Comparison of ENCODE assay signal across 5 fruit fly cellular contexts in the genomic region with DNA sequence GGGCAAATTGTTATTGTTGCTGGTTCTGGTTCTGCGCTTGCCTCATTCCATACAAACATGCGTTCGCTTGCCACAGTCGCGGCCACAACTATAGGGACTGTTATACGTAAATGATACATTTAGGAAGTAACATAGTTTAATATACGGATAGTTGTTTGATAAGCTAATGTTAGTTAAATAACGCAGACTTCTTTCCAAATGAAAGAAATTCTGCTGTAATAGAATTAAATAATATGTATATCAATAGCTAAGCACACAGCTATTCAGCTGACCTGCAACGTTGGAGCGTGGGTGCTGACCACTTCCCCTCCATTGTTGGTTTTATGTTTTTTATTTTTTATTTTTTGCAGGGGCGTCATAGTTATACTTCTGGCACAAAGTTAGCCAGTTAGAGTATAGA.
TF ChIP-seq lines count a peak whose summit lies in the region.

No protein-coding gene starts in this region.

- TF ChIP-seq CTCF in whole organism, embryonic (GFP tag; optimal IDR thresholded peaks at IDR 0.05; lab: Kevin White, UChicago): no peak

TF ChIP-seq in whole organism, adult, 20 proteins besides CTCF, POLR2A, EP300 and RAD21 (continues in another document):
- TF ChIP-seq CG11617 (GFP tag; optimal IDR thresholded peaks at IDR 0.05; lab: Kevin White, UChicago) (peak; percentile 44), cnc (optimal IDR thresholded peaks at IDR 0.05; lab: Kevin White, UChicago) (peak in 1 of 2 experiments; percentile 14), kay (GFP tag; lab: Kevin White, UChicago; ENCODE audit: borderline replicate concordance) (no peak), Clk (GFP tag; optimal IDR thresholded peaks at IDR 0.05; lab: Kevin White, UChicago) (peak; percentile 25), Mnt (GFP tag; optimal IDR thresholded peaks at IDR 0.05; lab: Kevin White, UChicago) (peak; percentile 5), Hr96 (GFP tag; optimal IDR thresholded peaks at IDR 0.05; lab: Kevin White, UChicago) (no peak), CG7101 (tag; optimal IDR thresholded peaks at IDR 0.05; lab: Kevin White, UChicago) (peak; percentile 58), toe (GFP tag; optimal IDR thresholded peaks at IDR 0.05; lab: Kevin White, UChicago) (no peak), CG33017 (tag; optimal IDR thresholded peaks at IDR 0.05; lab: Kevin White, UChicago) (peak; percentile 75), ovo (GFP tag; optimal IDR thresholded peaks at IDR 0.05; lab: Kevin White, UChicago) (no peak), tj (GFP tag; optimal IDR thresholded peaks at IDR 0.05; lab: Kevin White, UChicago) (peak; percentile 30), Crg-1 (GFP tag; optimal IDR thresholded peaks at IDR 0.05; lab: Kevin White, UChicago) (no peak), cic (GFP tag; optimal IDR thresholded peaks at IDR 0.05; lab: Kevin White, UChicago) (no peak), CG14711 (tag; optimal IDR thresholded peaks at IDR 0.05; lab: Kevin White, UChicago) (peak; percentile 53), bab1 (GFP tag; optimal IDR thresholded peaks at IDR 0.05; lab: Kevin White, UChicago) (peak; percentile 6), CG5204 (GFP tag; optimal IDR thresholded peaks at IDR 0.05; lab: Kevin White, UChicago) (no peak), CG7045 (GFP tag; optimal IDR thresholded peaks at IDR 0.05; lab: Kevin White, UChicago) (peak; percentile 69)

TF ChIP-seq in whole organism, embryonic, 481 proteins besides CTCF, POLR2A, EP300 and RAD21 (continues in another document):
- TF ChIP-seq CG11696 (GFP tag; IDR thresholded peaks at IDR 0.05; lab: Robert Waterston, UW): peak; percentile 88
- no peak for TF ChIP-seq Mad (GFP tag; optimal IDR thresholded peaks at IDR 0.05; lab: Kevin White, UChicago)
- TF ChIP-seq Hmx (GFP tag; optimal IDR thresholded peaks at IDR 0.05; lab: Kevin White, UChicago): no peak
- TF ChIP-seq ro (GFP tag; IDR thresholded peaks at IDR 0.05; lab: Robert Waterston, UW): no peak
- TF ChIP-seq slp2 (GFP tag; optimal IDR thresholded peaks at IDR 0.05; lab: Kevin White, UChicago): no peak
- TF ChIP-seq sd (tag; optimal IDR thresholded peaks at IDR 0.05; lab: Kevin White, UChicago): no peak
- TF ChIP-seq CG17328 (GFP tag; IDR thresholded peaks at IDR 0.05; lab: Robert Waterston, UW): peak; percentile 61
- no peak for TF ChIP-seq z (GFP tag; IDR thresholded peaks at IDR 0.05; lab: Robert Waterston, UW)
- peak; percentile 34 to 57 for TF ChIP-seq bsh (GFP tag; optimal IDR thresholded peaks at IDR 0.05; lab: Kevin White, UChicago)
- no peak for TF ChIP-seq CG8089 (GFP tag; optimal IDR thresholded peaks at IDR 0.05; lab: Kevin White, UChicago)
- TF ChIP-seq sna (GFP tag; IDR thresholded peaks at IDR 0.05; lab: Robert Waterston, UW; ENCODE audit: partially characterized antibody): no peak
- TF ChIP-seq CG9727 (GFP tag; optimal IDR thresholded peaks at IDR 0.05; lab: Kevin White, UChicago): peak; percentile 17
- no peak for TF ChIP-seq CG9876 (GFP tag; optimal IDR thresholded peaks at IDR 0.05; lab: Kevin White, UChicago)
- peak; percentile 27; the same call in 1 of the 2 replicates for TF ChIP-seq sob (GFP tag; IDR thresholded peaks at IDR 0.05; lab: Robert Waterston, UW)
- peak; percentile 67 for TF ChIP-seq danr (GFP tag; IDR thresholded peaks at IDR 0.05; lab: Robert Waterston, UW)
- 0 out of 3 replicates have a peak, but pooled peaks have one; percentile 26 for TF ChIP-seq C15 (GFP tag; IDR thresholded peaks at IDR 0.05; lab: Robert Waterston, UW)
- TF ChIP-seq CG11723 (GFP tag; optimal IDR thresholded peaks at IDR 0.05; lab: Kevin White, UChicago): peak; percentile 5
- no peak for TF ChIP-seq Mes4 (GFP tag; optimal IDR thresholded peaks at IDR 0.05; lab: Kevin White, UChicago)

TF ChIP-seq in whole organism, prepupa, 60 proteins besides CTCF, POLR2A, EP300 and RAD21 (continues in another document):
- TF ChIP-seq Lpt (GFP tag; optimal IDR thresholded peaks at IDR 0.05; lab: Kevin White, UChicago) (peak; percentile 71), CG4318 (GFP tag; optimal IDR thresholded peaks at IDR 0.05; lab: Kevin White, UChicago) (no peak), CG6854 (GFP tag; optimal IDR thresholded peaks at IDR 0.05; lab: Kevin White, UChicago) (no peak), ss (GFP tag; optimal IDR thresholded peaks at IDR 0.05; lab: Kevin White, UChicago) (peak in 1 of 2 experiments; percentile 52), CG3032 (tag; optimal IDR thresholded peaks at IDR 0.05; lab: Kevin White, UChicago) (peak; percentile 36), Hr4 (GFP tag; optimal IDR thresholded peaks at IDR 0.05; lab: Kevin White, UChicago) (peak; percentile 76), Eip75B (GFP tag; optimal IDR thresholded peaks at IDR 0.05; lab: Kevin White, UChicago) (peak; percentile 63), Smox (GFP tag; optimal IDR thresholded peaks at IDR 0.05; lab: Kevin White, UChicago) (peak; percentile 23), Hr39 (GFP tag; optimal IDR thresholded peaks at IDR 0.05; lab: Kevin White, UChicago) (peak; percentile 39), CG11294 (GFP tag; IDR thresholded peaks at IDR 0.05; lab: Robert Waterston, UW) (peak; percentile 47; the same call in 1 of the 2 replicates), CG8632 (GFP tag; optimal IDR thresholded peaks at IDR 0.05; lab: Kevin White, UChicago) (no peak), CG6163 (GFP tag; IDR thresholded peaks at IDR 0.05; lab: Robert Waterston, UW) (peak; percentile 83), Sox15 (GFP tag; optimal IDR thresholded peaks at IDR 0.05; lab: Kevin White, UChicago) (peak; percentile 2), Ets21C (GFP tag; optimal IDR thresholded peaks at IDR 0.05; lab: Kevin White, UChicago) (peak; percentile 3), acj6 (GFP tag; optimal IDR thresholded peaks at IDR 0.05; lab: Kevin White, UChicago) (peak; percentile 54), fd59A (GFP tag; optimal IDR thresholded peaks at IDR 0.05; lab: Kevin White, UChicago) (peak; percentile 37), CG34406 (GFP tag; optimal IDR thresholded peaks at IDR 0.05; lab: Kevin White, UChicago) (peak; percentile 44), topi (GFP tag; optimal IDR thresholded peaks at IDR 0.05; lab: Kevin White, UChicago) (peak; percentile 32)

TF ChIP-seq in whole organism, pupa, 21 proteins besides CTCF, POLR2A, EP300 and RAD21 (continues in another document):
- no peak for TF ChIP-seq EcR (GFP tag; optimal IDR thresholded peaks at IDR 0.05; lab: Kevin White, UChicago)
- TF ChIP-seq CG8301 (tag; optimal IDR thresholded peaks at IDR 0.05; lab: Kevin White, UChicago): peak; percentile 77
- TF ChIP-seq Pif1B (GFP tag; optimal IDR thresholded peaks at IDR 0.05; lab: Kevin White, UChicago): peak; percentile 18
- peak; percentile 8 for TF ChIP-seq gl (tag; optimal IDR thresholded peaks at IDR 0.05; lab: Kevin White, UChicago)
- TF ChIP-seq CG14655 (GFP tag; optimal IDR thresholded peaks at IDR 0.05; lab: Kevin White, UChicago): no peak
- no peak for TF ChIP-seq D1 (tag; optimal IDR thresholded peaks at IDR 0.05; lab: Kevin White, UChicago)
- TF ChIP-seq Snoo (tag; optimal IDR thresholded peaks at IDR 0.05; lab: Kevin White, UChicago): no peak
- TF ChIP-seq Ets98B (GFP tag; IDR thresholded peaks at IDR 0.05; lab: Robert Waterston, UW): peak; percentile 82
- peak; percentile 35 for TF ChIP-seq CG34367 (tag; optimal IDR thresholded peaks at IDR 0.05; lab: Kevin White, UChicago)
- TF ChIP-seq Pif1A (GFP tag; optimal IDR thresholded peaks at IDR 0.05; lab: Kevin White, UChicago): peak; percentile 78
- TF ChIP-seq fd96Ca (GFP tag; IDR thresholded peaks at IDR 0.05; lab: Robert Waterston, UW): peak; percentile 75
- peak; percentile 80 for TF ChIP-seq CG12605 (GFP tag; IDR thresholded peaks at IDR 0.05; lab: Robert Waterston, UW)
- peak; percentile 57 for TF ChIP-seq CG15710 (tag; optimal IDR thresholded peaks at IDR 0.05; lab: Kevin White, UChicago)
- peak; percentile 53 for TF ChIP-seq CG17806 (tag; optimal IDR thresholded peaks at IDR 0.05; lab: Kevin White, UChicago)
- no peak for TF ChIP-seq CG13204 (GFP tag; optimal IDR thresholded peaks at IDR 0.05; lab: Kevin White, UChicago)
- TF ChIP-seq CG9948 (tag; optimal IDR thresholded peaks at IDR 0.05; lab: Kevin White, UChicago): peak; percentile 61
- TF ChIP-seq rn (GFP tag; IDR thresholded peaks at IDR 0.05; lab: Robert Waterston, UW): 0 out of 2 replicates have a peak, but pooled peaks have one; percentile 13
- peak; percentile 83 for TF ChIP-seq CG32121 (GFP tag; IDR thresholded peaks at IDR 0.05; lab: Robert Waterston, UW)
- TF ChIP-seq CG4496 (GFP tag; IDR thresholded peaks at IDR 0.05; lab: Robert Waterston, UW): peak; percentile 79
- peak; percentile 52 for TF ChIP-seq CG8159 (tag; optimal IDR thresholded peaks at IDR 0.05; lab: Kevin White, UChicago)

TF ChIP-seq in whole organism, wandering third instar larva, 38 proteins besides CTCF, POLR2A, EP300 and RAD21:
- TF ChIP-seq pan (optimal IDR thresholded peaks at IDR 0.05; lab: Kevin White, UChicago): no peak
- TF ChIP-seq fru (GFP tag; optimal IDR thresholded peaks at IDR 0.05; lab: Kevin White, UChicago): peak; percentile 43
- TF ChIP-seq Sp1 (GFP tag; optimal IDR thresholded peaks at IDR 0.05; lab: Kevin White, UChicago): no peak
- TF ChIP-seq h (GFP tag; optimal IDR thresholded peaks at IDR 0.05; lab: Kevin White, UChicago): peak; percentile 31
- peak; percentile 16 for TF ChIP-seq psq (GFP tag; optimal IDR thresholded peaks at IDR 0.05; lab: Kevin White, UChicago)
- no peak for TF ChIP-seq Vsx2 (GFP tag; optimal IDR thresholded peaks at IDR 0.05; lab: Kevin White, UChicago; ENCODE audit: partially characterized antibody)
- peak; percentile 39 for TF ChIP-seq ey (GFP tag; optimal IDR thresholded peaks at IDR 0.05; lab: Kevin White, UChicago)
- peak; percentile 18 for TF ChIP-seq br (GFP tag; optimal IDR thresholded peaks at IDR 0.05; lab: Kevin White, UChicago)
- no peak for TF ChIP-seq Mio (GFP tag; optimal IDR thresholded peaks at IDR 0.05; lab: Kevin White, UChicago)
- no peak for TF ChIP-seq jim (GFP tag; optimal IDR thresholded peaks at IDR 0.05; lab: Kevin White, UChicago)
- TF ChIP-seq sage (GFP tag; optimal IDR thresholded peaks at IDR 0.05; lab: Kevin White, UChicago): no peak
- no peak for TF ChIP-seq N (GFP tag; optimal IDR thresholded peaks at IDR 0.05; lab: Kevin White, UChicago)
- TF ChIP-seq woc (GFP tag; optimal IDR thresholded peaks at IDR 0.05; lab: Kevin White, UChicago): no peak
- TF ChIP-seq rgr (GFP tag; optimal IDR thresholded peaks at IDR 0.05; lab: Kevin White, UChicago): peak; percentile 47
- TF ChIP-seq Hnf4 (GFP tag; optimal IDR thresholded peaks at IDR 0.05; lab: Kevin White, UChicago): peak; percentile 31
- peak in 1 of 2 experiments; percentile 41 for TF ChIP-seq foxo (GFP tag; optimal IDR thresholded peaks at IDR 0.05; lab: Kevin White, UChicago)
